Worm (Caenorhabditis elegans) whole organism, L1 larva: Measurements from ENCODE around the gene ostf-4.

Experiments
- C04F5.9 ChIP-seq: sonication (generic microtip); optimal IDR thresholded peaks from 2 replicates; lab custom pipeline; 2016; ENCODE audit warnings: missing genetic modification characterization, missing compliant biosample characterization
- C34B4.2 ChIP-seq: sonication (generic microtip); optimal IDR thresholded peaks from 2 replicates; lab custom pipeline; 2017; ENCODE audit warnings: mild to moderate bottlenecking, missing genetic modification characterization, missing compliant biosample characterization
- ceh-8 ChIP-seq: fragments of 200-800 bp; sonication (Bioruptor generic); optimal IDR thresholded peaks from 2 replicates; lab custom pipeline; 2018; ENCODE audit warnings: mild to moderate bottlenecking, missing genetic modification characterization, moderate library complexity, missing compliant biosample characterization
- ceh-82 ChIP-seq, 3 experiments: fragments of 150-350 bp in 1 of 3; sonication (generic microtip) in 2 of 3; optimal IDR thresholded peaks; 2 replicates each; lab custom pipeline; 2014 to 2017; ENCODE audit warnings: missing biosample characterization in 3 of 3, missing genetic modification characterization in 3 of 3
- ces-1 ChIP-seq: fragments of 150-350 bp; optimal IDR thresholded peaks from 2 replicates; lab custom pipeline; 2014; ENCODE audit warnings: missing biosample characterization, missing genetic modification reagents, missing genetic modification characterization
- dpl-1 ChIP-seq, 3 experiments: fragments of 150-350 bp in 2 of 3; sonication (generic microtip) in 1 of 3; optimal IDR thresholded peaks; 2 replicates each; lab custom pipeline; 2014 to 2017; ENCODE audit warnings: missing biosample characterization in 3 of 3, missing genetic modification characterization in 3 of 3, missing genetic modification reagents in 3 of 3
- dsc-1 ChIP-seq: sonication (generic microtip); optimal IDR thresholded peaks from 2 replicates; lab custom pipeline; 2016; ENCODE audit warnings: mild to moderate bottlenecking, missing genetic modification characterization, missing compliant biosample characterization
- efl-1 ChIP-seq, 4 experiments: fragments of 150-350 bp; optimal IDR thresholded peaks in 3 of 4; peaks in 1 of 4; 1 replicate in 1 of 4; 2 replicates in 3 of 4; lab custom pipeline; 2014; ENCODE audit warnings: missing biosample characterization in 2 of 4, missing genetic modification characterization in 2 of 4, missing genetic modification reagents in 2 of 4
- egl-13 ChIP-seq: sonication (generic microtip); optimal IDR thresholded peaks from 2 replicates; lab custom pipeline; 2016; ENCODE audit warnings: missing genotype, missing genetic modification reagents, missing genetic modification characterization, missing compliant biosample characterization
- egl-27 ChIP-seq, 2 experiments: fragments of 150-350 bp in 1 of 2; sonication (generic microtip); optimal IDR thresholded peaks; 3 replicates each; lab custom pipeline; 2017 to 2018; ENCODE audit warnings: missing biosample characterization in 2 of 2, missing genetic modification characterization in 2 of 2, missing genetic modification reagents in 2 of 2
- elt-3 ChIP-seq, 6 experiments: fragments of 150-350 bp in 1 of 6; sonication (generic microtip); optimal IDR thresholded peaks; 2 replicates each; lab custom pipeline; 2017 to 2018; ENCODE audit warnings: missing biosample characterization in 6 of 6, missing genetic modification characterization in 6 of 6, inconsistent platforms in 1 of 6
- fkh-8 ChIP-seq: sonication (generic microtip); optimal IDR thresholded peaks from 2 replicates; lab custom pipeline; 2016; ENCODE audit warnings: mild to moderate bottlenecking, missing genetic modification characterization, missing compliant biosample characterization
- fos-1 ChIP-seq: fragments of 150-350 bp; optimal IDR thresholded peaks from 2 replicates; lab custom pipeline; 2014; ENCODE audit warnings: missing biosample characterization, missing genetic modification characterization
- hpl-2 ChIP-seq: fragments of 150-350 bp; optimal IDR thresholded peaks from 2 replicates; lab custom pipeline; 2014; ENCODE audit warnings: missing biosample characterization, missing genetic modification reagents, missing genetic modification characterization
- isw-1 ChIP-seq: fragments of 200-800 bp; sonication (Bioruptor generic); IDR thresholded peaks from 2 replicates; pipeline ENCODE4 v1.3.6; 2022; ENCODE audit warnings: missing genetic modification characterization, missing compliant biosample characterization
- jun-1 ChIP-seq: fragments of 150-350 bp; optimal IDR thresholded peaks from 2 replicates; lab custom pipeline; 2014; ENCODE audit warnings: missing biosample characterization, missing genetic modification reagents, missing genetic modification characterization
- lin-14 ChIP-seq: fragments of 200-800 bp; sonication (Bioruptor generic); optimal IDR thresholded peaks from 2 replicates; lab custom pipeline; 2018; ENCODE audit warnings: mild to moderate bottlenecking, missing genetic modification characterization, moderate library complexity, missing compliant biosample characterization
- lin-15B ChIP-seq: fragments of 150-350 bp; sonication (generic microtip); optimal IDR thresholded peaks from 3 replicates; lab custom pipeline; 2014; ENCODE audit warnings: missing biosample characterization, missing genetic modification characterization
- lsy-2 ChIP-seq, 2 experiments: fragments of 150-350 bp; optimal IDR thresholded peaks; 2 replicates each; lab custom pipeline; 2014; ENCODE audit warnings: missing biosample characterization in 2 of 2, missing genetic modification characterization in 2 of 2
- mef-2 ChIP-seq: fragments of 150-350 bp; optimal IDR thresholded peaks from 2 replicates; lab custom pipeline; 2014; ENCODE audit warnings: missing biosample characterization, missing genetic modification characterization
- mep-1 ChIP-seq: fragments of 150-350 bp; optimal IDR thresholded peaks from 2 replicates; lab custom pipeline; 2014; ENCODE audit warnings: missing biosample characterization, missing genetic modification characterization
- nhr-11 ChIP-seq: fragments of 150-350 bp; optimal IDR thresholded peaks from 2 replicates; lab custom pipeline; 2014; ENCODE audit warnings: missing biosample characterization, missing genetic modification characterization
- nhr-47 ChIP-seq: sonication (generic microtip); optimal IDR thresholded peaks from 2 replicates; lab custom pipeline; 2016; ENCODE audit warnings: mild to moderate bottlenecking, missing genetic modification characterization, moderate library complexity, missing compliant biosample characterization
- nhr-77 ChIP-seq: fragments of 150-350 bp; optimal IDR thresholded peaks from 2 replicates; lab custom pipeline; 2014; ENCODE audit warnings: missing biosample characterization, missing genetic modification characterization
- nhr-84 ChIP-seq: sonication (generic microtip); optimal IDR thresholded peaks from 2 replicates; lab custom pipeline; 2017; ENCODE audit warnings: missing biosample characterization, missing genetic modification characterization
- pax-3 ChIP-seq: fragments of 200-800 bp; sonication (Bioruptor generic); optimal IDR thresholded peaks from 2 replicates; lab custom pipeline; 2018; ENCODE audit warnings: mild to moderate bottlenecking, missing genetic modification characterization, moderate library complexity, missing compliant biosample characterization
- pqm-1 ChIP-seq: sonication (generic microtip); optimal IDR thresholded peaks from 3 replicates; lab custom pipeline; 2017; ENCODE audit warnings: missing biosample characterization, missing genetic modification characterization
- rnt-1 ChIP-seq: sonication (generic microtip); optimal IDR thresholded peaks from 2 replicates; lab custom pipeline; 2016; ENCODE audit warnings: mild to moderate bottlenecking, missing genetic modification characterization, moderate library complexity, missing compliant biosample characterization
- skn-1 ChIP-seq: fragments of 150-350 bp; optimal IDR thresholded peaks from 2 replicates; lab custom pipeline; 2014; ENCODE audit warnings: missing biosample characterization, missing genetic modification characterization
- sox-4 ChIP-seq: sonication (generic microtip); optimal IDR thresholded peaks from 2 replicates; lab custom pipeline; 2016; ENCODE audit warnings: missing genetic modification characterization, missing compliant biosample characterization
- sptf-1 ChIP-seq: fragments of 150-350 bp; optimal IDR thresholded peaks from 2 replicates; lab custom pipeline; 2014; ENCODE audit warnings: missing biosample characterization, missing genetic modification characterization
- swsn-7 ChIP-seq: sonication (generic microtip); optimal IDR thresholded peaks from 2 replicates; lab custom pipeline; 2016; ENCODE audit warnings: missing genetic modification characterization, missing compliant biosample characterization
- unc-62 ChIP-seq: fragments of 150-350 bp; optimal IDR thresholded peaks from 2 replicates; lab custom pipeline; 2014; ENCODE audit warnings: missing biosample characterization, missing genetic modification reagents, missing genetic modification characterization
- unc-86 ChIP-seq: sonication (generic microtip); optimal IDR thresholded peaks from 2 replicates; lab custom pipeline; 2016; ENCODE audit warnings: missing genetic modification characterization, missing compliant biosample characterization
- xbp-1 ChIP-seq: sonication (generic microtip); optimal IDR thresholded peaks from 2 replicates; lab custom pipeline; 2016; ENCODE audit warnings: missing genetic modification characterization, missing compliant biosample characterization
- zip-4 ChIP-seq: fragments of 200-800 bp; sonication (Bioruptor generic); optimal IDR thresholded peaks from 2 replicates; lab custom pipeline; 2018; ENCODE audit warnings: mild to moderate bottlenecking, missing genetic modification characterization, moderate library complexity, missing compliant biosample characterization
- ztf-11 ChIP-seq, 2 experiments: sonication (generic microtip); optimal IDR thresholded peaks; 2 replicates each; lab custom pipeline; 2016 to 2017; ENCODE audit warnings: missing genetic modification characterization in 2 of 2, missing biosample characterization in 1 of 2, missing compliant biosample characterization in 1 of 2

ostf-4 gene

DNA sequence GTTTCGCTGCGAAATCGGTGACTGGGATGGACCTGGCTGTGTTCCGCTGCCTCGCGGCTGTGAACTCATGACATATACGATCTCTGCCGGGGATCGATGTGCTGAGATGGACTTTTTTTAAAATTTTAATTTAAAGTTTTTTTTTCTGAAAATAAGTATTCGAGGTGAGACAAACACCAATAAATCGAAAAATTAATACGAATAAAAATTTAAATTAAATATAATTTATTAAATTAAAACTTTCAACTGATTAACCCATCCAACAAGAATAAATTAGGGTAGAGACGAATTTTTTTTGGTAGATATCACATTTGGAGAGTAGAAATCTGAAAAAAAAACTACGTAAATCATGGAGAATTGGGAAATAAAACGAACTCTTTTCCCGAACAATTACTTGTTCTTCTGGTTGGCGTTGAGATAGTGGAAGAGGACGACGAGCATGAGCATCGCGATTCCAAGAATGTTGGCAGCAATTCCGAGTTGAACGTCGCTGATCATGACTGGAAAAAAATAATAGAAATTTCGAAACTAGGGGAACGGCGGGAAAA lies at the start of gene ostf-4, which contains the start of gene unc-50:
ostf-4 (minus strand) TSS at position 498 of the 548 bp plus-strand sequence.
unc-50 (minus strand) TSS at position 101 of the 548 bp plus-strand sequence.
- TF ChIP-seq sptf-1 (tag; lab: Kevin White, UChicago), result no peak
- TF ChIP-seq lsy-2 (tag; optimal IDR thresholded peaks at IDR 0.05; lab: Kevin White, UChicago), result no peak
- TF ChIP-seq sox-4, result no peak
- TF ChIP-seq, all 84 proteins: peak for 0

DNA sequence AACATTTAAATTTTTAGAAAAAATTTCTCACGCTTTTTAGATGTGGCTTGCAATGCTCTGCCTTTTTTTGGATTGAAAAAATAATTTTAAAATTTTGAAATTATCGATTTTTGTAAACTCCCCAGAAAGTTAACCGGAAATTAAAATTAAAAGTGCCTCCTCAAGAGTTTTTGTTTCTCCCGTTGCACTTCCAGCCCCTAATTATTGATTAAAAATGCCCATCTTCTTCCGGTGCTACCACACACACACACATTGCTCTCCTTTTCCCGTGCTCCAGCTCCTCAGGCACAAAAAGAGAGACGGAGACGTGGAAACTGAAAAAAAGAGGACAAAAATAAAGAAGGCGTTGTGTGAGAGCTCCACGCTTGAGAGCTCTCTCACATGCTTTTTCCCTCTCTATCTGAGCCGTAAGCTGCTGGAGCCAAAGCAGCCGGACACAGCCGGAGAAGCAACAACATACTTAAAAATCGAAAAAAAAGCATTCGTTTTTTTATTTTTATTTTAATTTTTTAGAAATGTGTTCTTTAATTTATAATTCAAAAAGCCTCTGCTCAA lies 49.1 kb upstream of the ostf-4 start:
- TF ChIP-seq ceh-82 (tag; optimal IDR thresholded peaks at IDR 0.05; lab: Kevin White, UChicago), result peak in 1 of 3 experiments; percentile 40
- TF ChIP-seq nhr-11 (tag; lab: Kevin White, UChicago), result no peak
- no peak for TF ChIP-seq rnt-1
- no peak for TF ChIP-seq nhr-77 (tag; lab: Kevin White, UChicago)
- TF ChIP-seq swsn-7, result peak; percentile 11
- TF ChIP-seq efl-1 (optimal IDR thresholded peaks at IDR 0.05; lab: Kevin White, UChicago), result no peak
- TF ChIP-seq efl-1 (GFP tag; optimal IDR thresholded peaks at IDR 0.05 in 1 of 2; lab: Kevin White, UChicago), result peak in 1 of 2 experiments; percentile 85
- TF ChIP-seq lsy-2 (tag; optimal IDR thresholded peaks at IDR 0.05; lab: Kevin White, UChicago), result peak in 1 of 2 experiments; percentile 26
- no peak for TF ChIP-seq zip-4
- TF ChIP-seq skn-1 (tag; lab: Kevin White, UChicago), result no peak
- TF ChIP-seq jun-1 (tag; lab: Kevin White, UChicago), result no peak
- TF ChIP-seq lin-15B (tag; lab: Kevin White, UChicago), result no peak
- TF ChIP-seq dpl-1 (GFP tag; optimal IDR thresholded peaks at IDR 0.05; lab: Kevin White, UChicago), result no peak
- peak; percentile 58 for TF ChIP-seq lin-14
- no peak for TF ChIP-seq pax-3 (tag; lab: Kevin White, UChicago)
- TF ChIP-seq nhr-47 (tag; lab: Kevin White, UChicago), result peak; percentile 30
- TF ChIP-seq unc-86 (tag; lab: Kevin White, UChicago), result peak; percentile 6
- TF ChIP-seq mep-1 (tag; lab: Kevin White, UChicago), result peak; percentile 11
- peak; percentile 69 for TF ChIP-seq fkh-8 (tag; lab: Kevin White, UChicago)
- TF ChIP-seq egl-13, result peak; percentile 27
- no peak for TF ChIP-seq C34B4.2
- TF ChIP-seq egl-27 (tag; optimal IDR thresholded peaks at IDR 0.05; lab: Kevin White, UChicago), result no peak

- no peak for TF ChIP-seq xbp-1 (tag; lab: Kevin White, UChicago)
- TF ChIP-seq, all 84 proteins: peak for 0
Measured at ce11 chrIII:10364656-10365055, 46.3 kb upstream of the ostf-4 start, which contains the start of gene tbc-8. TSS of gene tbc-8 (plus strand) at chrIII:10364956.

DNA sequence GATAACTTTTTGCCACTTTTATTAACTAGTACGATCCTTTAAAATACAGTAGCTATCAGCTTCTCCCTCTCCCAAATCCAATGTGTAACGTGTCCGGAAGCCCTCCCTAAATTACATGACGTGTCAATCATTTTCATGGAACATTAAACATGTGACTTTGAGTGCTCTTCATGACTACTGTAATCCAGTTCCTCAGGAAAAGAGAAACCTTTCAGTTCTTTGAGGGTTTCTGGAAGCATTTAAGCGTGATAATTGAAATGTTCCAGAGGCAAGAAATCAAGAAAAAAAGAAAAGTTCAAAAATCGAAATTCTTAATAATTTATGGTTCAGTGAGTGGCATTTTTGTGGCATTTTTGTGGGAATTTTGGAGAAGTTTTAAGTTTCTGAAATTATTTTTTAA lies 44.6 kb upstream of the ostf-4 start:
- TF ChIP-seq pax-3 (tag; lab: Kevin White, UChicago) (peak; percentile 12), ztf-11 (tag; optimal IDR thresholded peaks at IDR 0.05; lab: Kevin White, UChicago) (no peak), efl-1 (optimal IDR thresholded peaks at IDR 0.05; lab: Kevin White, UChicago) (no peak), efl-1 (GFP tag; optimal IDR thresholded peaks at IDR 0.05 in 1 of 2; lab: Kevin White, UChicago) (no peak), dpl-1 (GFP tag; optimal IDR thresholded peaks at IDR 0.05; lab: Kevin White, UChicago) (no peak), nhr-84 (tag; lab: Kevin White, UChicago) (no peak), dsc-1 (tag; lab: Kevin White, UChicago) (peak; percentile 64), C04F5.9 (tag; lab: Kevin White, UChicago) (no peak), fos-1 (no peak), lsy-2 (tag; optimal IDR thresholded peaks at IDR 0.05; lab: Kevin White, UChicago) (peak in 1 of 2 experiments; percentile 29), rnt-1 (no peak), fkh-8 (tag; lab: Kevin White, UChicago) (peak; percentile 60)

ce11 chrIII:10361456-10361855 lies 43.1 kb upstream of the ostf-4 start:
- TF ChIP-seq isw-1 (GFP tag; lab: Robert Waterston, UW), result no peak
- no peak for TF ChIP-seq fkh-8 (tag; lab: Kevin White, UChicago)
- TF ChIP-seq pax-3 (tag; lab: Kevin White, UChicago), result no peak
- TF ChIP-seq mef-2 (tag; lab: Kevin White, UChicago), result no peak
- no peak for TF ChIP-seq unc-62 (GFP tag; lab: Kevin White, UChicago)
- no peak for TF ChIP-seq ces-1
- TF ChIP-seq dpl-1 (GFP tag; optimal IDR thresholded peaks at IDR 0.05; lab: Kevin White, UChicago), result no peak
- TF ChIP-seq hpl-2 (GFP tag; lab: Kevin White, UChicago), result no peak
- no peak for TF ChIP-seq ceh-8 (GFP tag; lab: Kevin White, UChicago)
- no peak for TF ChIP-seq elt-3 (tag; optimal IDR thresholded peaks at IDR 0.05; lab: Kevin White, UChicago)
- TF ChIP-seq pqm-1, result no peak
- TF ChIP-seq C04F5.9 (tag; lab: Kevin White, UChicago), result no peak
- no peak for TF ChIP-seq swsn-7
- TF ChIP-seq, all 84 proteins: peak for 0
